Worm (Caenorhabditis elegans): ENCODE measurements around the gene T12D8.10.

Gene T12D8.10

ce11 chrIII:13625650-13626430, 16.3 kb downstream of the T12D8.10 start (continued):
- no peak for TF ChIP-seq attf-3 (GFP tag; conservative IDR thresholded peaks at IDR 0.05)
- TF ChIP-seq Y79H2A.3 (GFP tag; conservative IDR thresholded peaks at IDR 0.05): no peak
- TF ChIP-seq Y53F4B.3 (GFP tag; IDR thresholded peaks at IDR 0.05): no peak
- TF ChIP-seq ceh-100 (GFP tag; IDR thresholded peaks at IDR 0.05): no peak
- TF ChIP-seq T07F8.4 (tag; optimal IDR thresholded peaks at IDR 0.05): no peak
- no peak for TF ChIP-seq ztf-22 (GFP tag; optimal IDR thresholded peaks at IDR 0.05)
- no peak for TF ChIP-seq mxl-1 (tag; optimal IDR thresholded peaks at IDR 0.05)
- TF ChIP-seq B0261.1 (tag; optimal IDR thresholded peaks at IDR 0.05): no peak
- TF ChIP-seq egrh-3 (GFP tag; IDR thresholded peaks at IDR 0.05): 0 out of 2 replicates have a peak, but pooled peaks have one; percentile 12
- TF ChIP-seq repo-1 (tag; optimal IDR thresholded peaks at IDR 0.05): peak; percentile 11
- TF ChIP-seq ztf-26 (tag; optimal IDR thresholded peaks at IDR 0.05): no peak
- peak; percentile 55; the same call in 1 of the 2 replicates for TF ChIP-seq hsf-1 (GFP tag; IDR thresholded peaks at IDR 0.05)
- no peak for TF ChIP-seq ztf-6 (GFP tag; IDR thresholded peaks at IDR 0.05)
- no peak for TF ChIP-seq lin-40 (tag; optimal IDR thresholded peaks at IDR 0.05)
- TF ChIP-seq mel-28 (tag; optimal IDR thresholded peaks at IDR 0.05; ENCODE audit: borderline replicate concordance): no peak
- TF ChIP-seq F33H1.4 (GFP tag; IDR thresholded peaks at IDR 0.05): 0 out of 2 replicates have a peak, but pooled peaks have one; percentile 7
- TF ChIP-seq F23B12.7 (tag; optimal IDR thresholded peaks at IDR 0.05; ENCODE audit: insufficient read depth): no peak
- TF ChIP-seq F57A8.1 (GFP tag; optimal IDR thresholded peaks at IDR 0.05): no peak
- TF ChIP-seq him-1 (tag; optimal IDR thresholded peaks at IDR 0.05): no peak
- TF ChIP-seq Y95B8A.8 (GFP tag; IDR thresholded peaks at IDR 0.05): peak; percentile 57
- no peak for TF ChIP-seq K12H6.12 (tag; optimal IDR thresholded peaks at IDR 0.05)
- TF ChIP-seq nhr-120 (GFP tag; IDR thresholded peaks at IDR 0.05): no peak
- TF ChIP-seq hmg-20 (GFP tag; IDR thresholded peaks at IDR 0.05): 0 out of 2 replicates have a peak, but pooled peaks have one; percentile 3
- no peak for TF ChIP-seq ets-4 (GFP tag; optimal IDR thresholded peaks at IDR 0.05)
- 0 out of 2 replicates have a peak, but pooled peaks have one; percentile 52 for TF ChIP-seq madf-3 (GFP tag; IDR thresholded peaks at IDR 0.05)
- no peak for TF ChIP-seq ceh-58 (GFP tag; IDR thresholded peaks at IDR 0.05)
- no peak for TF ChIP-seq let-526 (GFP tag; IDR thresholded peaks at IDR 0.05)
- no peak for TF ChIP-seq B0035.1 (tag; optimal IDR thresholded peaks at IDR 0.05)
- TF ChIP-seq hrde-1 (tag; optimal IDR thresholded peaks at IDR 0.05; ENCODE audit: borderline replicate concordance): peak; percentile 28
- no peak for TF ChIP-seq rpc-1 (optimal IDR thresholded peaks at IDR 0.05)
- TF ChIP-seq rpc-1 (tag; optimal IDR thresholded peaks at IDR 0.05): no peak
- no peak for TF ChIP-seq sea-2 (GFP tag; IDR thresholded peaks at IDR 0.05)
- TF ChIP-seq nfya-1 (tag; optimal IDR thresholded peaks at IDR 0.05; ENCODE audit: borderline replicate concordance, insufficient read depth): no peak
- TF ChIP-seq K11D2.4 (GFP tag; IDR thresholded peaks at IDR 0.05): no peak
- TF ChIP-seq lsl-1 (GFP tag; optimal IDR thresholded peaks at IDR 0.05): no peak
- TF ChIP-seq aptf-3 (GFP tag; IDR thresholded peaks at IDR 0.05): no peak
- no peak for TF ChIP-seq ccch-3 (GFP tag; optimal IDR thresholded peaks at IDR 0.05)
- no peak for TF ChIP-seq zim-3 (tag; optimal IDR thresholded peaks at IDR 0.05)
- TF ChIP-seq hmg-1.2 (GFP tag; IDR thresholded peaks at IDR 0.05): no peak
- peak; percentile 26 for TF ChIP-seq die-1 (tag; optimal IDR thresholded peaks at IDR 0.05)
- peak; percentile 29 for TF ChIP-seq lin-54 (GFP tag; optimal IDR thresholded peaks at IDR 0.05)
- no peak for TF ChIP-seq F22D6.2 (tag; optimal IDR thresholded peaks at IDR 0.05)

All from whole organism, young adult.